Worm (Caenorhabditis elegans): Measurements from ENCODE around the gene tbc-9.
A peak's percentile ranks its signal among the peaks of the same experiment; 100 is the strongest.
"Not testable (repeated sequence)": the region's sequence is repeated elsewhere in the genome, so short reads cannot be mapped to it uniquely, and the experiment has no call there.

The tbc-9 gene

DNA sequence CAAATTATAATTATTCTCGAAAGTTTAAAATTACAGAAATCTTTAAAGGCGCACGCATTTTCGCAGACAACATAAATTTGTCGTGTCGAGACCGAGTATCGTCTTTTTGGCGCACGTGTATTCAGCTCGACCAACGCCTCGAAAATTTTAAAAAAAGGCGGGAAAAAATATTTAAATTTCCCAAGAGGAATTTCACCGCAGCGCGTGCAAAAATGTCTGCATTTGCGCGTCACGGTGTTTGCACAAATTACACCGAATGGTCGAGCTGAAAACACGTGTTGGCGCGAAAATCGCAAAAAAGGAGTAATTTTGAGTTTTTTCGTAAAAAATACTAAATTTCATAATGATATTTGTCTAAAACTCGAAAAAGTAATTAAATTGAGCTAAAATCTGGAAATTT is 51.9 kb downstream of the tbc-9 start:
- no peak for TF ChIP-seq fkh-8 (tag; optimal IDR thresholded peaks at IDR 0.05)
- TF ChIP-seq efl-1 (optimal IDR thresholded peaks at IDR 0.05) = peak in 1 of 2 experiments; percentile 77
- TF ChIP-seq efl-1 (GFP tag; optimal IDR thresholded peaks at IDR 0.05 in 1 of 2) = peak in 1 of 2 experiments; percentile 46
- no peak for TF ChIP-seq jun-1 (tag; optimal IDR thresholded peaks at IDR 0.05)
- TF ChIP-seq C04F5.9 (tag; optimal IDR thresholded peaks at IDR 0.05) = no peak
- TF ChIP-seq nhr-11 (tag; optimal IDR thresholded peaks at IDR 0.05) = no peak
- TF ChIP-seq mef-2 (tag; optimal IDR thresholded peaks at IDR 0.05) = no peak

DNA sequence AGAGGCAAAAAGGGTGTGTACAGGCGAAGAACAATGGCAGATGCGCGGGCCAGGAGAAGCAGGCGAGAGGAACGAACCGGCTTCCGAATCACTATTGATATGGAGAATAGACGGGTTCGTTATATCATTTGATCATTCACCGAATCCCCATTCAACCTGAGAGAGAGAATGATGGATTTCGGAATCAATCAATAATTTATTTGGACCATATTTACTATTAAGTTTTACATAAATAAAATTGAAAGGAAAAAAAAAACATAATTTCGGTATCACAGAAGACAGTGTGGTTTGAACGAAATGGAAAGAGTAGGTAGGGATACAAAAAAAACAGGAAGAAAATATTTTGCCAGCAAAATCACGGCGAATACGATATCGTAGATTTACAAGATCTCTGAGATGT is 57.4 kb downstream of the tbc-9 start, which contains the start of gene mam-3:
Gene mam-3, minus strand, starts transcription at position 101 of the 400 bp plus-strand sequence.
- TF ChIP-seq zip-4 (GFP tag; optimal IDR thresholded peaks at IDR 0.05) = no peak

DNA sequence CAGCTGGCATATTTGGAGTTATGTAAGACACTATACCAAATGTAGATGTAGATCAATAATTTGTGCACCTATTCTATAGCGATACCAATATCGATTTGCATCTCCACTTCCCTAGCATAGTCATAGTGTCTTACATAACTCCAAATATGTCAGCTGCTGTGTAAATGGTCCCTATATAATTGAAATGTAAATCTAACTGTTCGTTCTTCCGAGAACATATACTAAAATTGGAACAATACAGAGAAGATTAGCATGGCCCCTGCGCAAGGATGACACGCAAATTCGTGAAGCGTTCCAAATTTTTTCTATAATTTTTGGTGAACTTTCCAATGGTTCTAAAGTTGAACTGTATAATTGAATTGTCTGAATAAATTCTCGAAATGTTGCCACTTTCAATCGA is 59.1 kb downstream of the tbc-9 start:
- peak; percentile 30 for TF ChIP-seq nhr-85 (tag)

DNA sequence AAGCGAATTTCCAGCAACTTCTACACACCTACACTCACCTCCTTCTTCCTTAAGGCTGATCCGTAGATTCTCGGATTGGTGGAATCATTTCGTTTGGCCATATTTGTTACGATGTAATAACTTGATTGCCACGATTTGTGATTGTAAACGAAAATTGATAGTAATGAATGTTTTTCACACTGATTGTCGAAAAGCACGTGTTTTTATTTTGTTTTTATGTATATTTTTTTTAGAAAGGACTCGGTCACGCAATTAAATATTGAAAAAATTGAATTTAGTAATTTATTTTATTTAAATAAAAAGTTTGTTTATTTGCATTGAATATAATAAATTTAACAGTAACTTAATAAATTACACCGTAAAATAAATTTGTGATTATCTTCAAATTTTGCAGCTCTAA is 68.8 kb downstream of the tbc-9 start, which contains the start of gene K09B11.5:
Gene K09B11.5, minus strand, starts transcription at position 101 of the 400 bp plus-strand sequence.
- not testable (repeated sequence) for TF ChIP-seq unc-130 (tag; optimal IDR thresholded peaks at IDR 0.05); mef-2 (tag; optimal IDR thresholded peaks at IDR 0.05); unc-62 (GFP tag; optimal IDR thresholded peaks at IDR 0.05)

DNA sequence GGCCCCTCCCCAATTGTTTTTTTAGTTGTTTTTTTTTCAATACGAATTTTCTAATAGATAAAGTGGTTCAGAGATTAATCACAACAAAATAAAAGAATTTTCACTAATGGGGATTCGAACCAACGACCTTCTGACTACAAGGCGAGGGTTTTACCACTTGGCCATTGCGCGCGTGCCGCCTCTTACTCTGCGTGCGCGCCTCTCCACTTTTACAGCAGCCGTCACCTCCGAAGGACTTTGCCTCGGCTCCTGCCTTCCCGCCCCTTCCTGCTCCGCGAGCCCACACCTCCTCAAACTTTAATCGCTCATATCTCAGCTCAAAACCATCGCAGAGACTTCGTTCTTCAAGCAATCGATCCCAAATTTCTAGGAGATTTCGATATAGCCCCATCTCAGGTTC is 72.5 kb downstream of the tbc-9 start:
- TF ChIP-seq swsn-7 (tag; optimal IDR thresholded peaks at IDR 0.05) (peak; percentile 20), tbx-2 (tag; optimal IDR thresholded peaks at IDR 0.05) (peak; percentile 11), nhr-47 (tag; optimal IDR thresholded peaks at IDR 0.05) (peak; percentile 57), snpc-4 (tag; optimal IDR thresholded peaks at IDR 0.05) (peak; percentile 50), dsc-1 (tag; optimal IDR thresholded peaks at IDR 0.05) (peak; percentile 23), nhr-19 (GFP tag; conservative IDR thresholded peaks at IDR 0.05) (peak; percentile 66), efl-1 (optimal IDR thresholded peaks at IDR 0.05) (peak in 1 of 2 experiments; percentile 0), efl-1 (GFP tag; optimal IDR thresholded peaks at IDR 0.05 in 1 of 2) (peak in 1 of 2 experiments; percentile 65), grh-1 (GFP tag; IDR thresholded peaks at IDR 0.05) (0 out of 2 replicates have a peak, but pooled peaks have one; percentile 26), lin-13 (GFP tag; optimal IDR thresholded peaks at IDR 0.05) (peak; percentile 28), isw-1 (GFP tag; IDR thresholded peaks at IDR 0.05) (peak; percentile 42; the same call in 1 of the 2 replicates)

DNA sequence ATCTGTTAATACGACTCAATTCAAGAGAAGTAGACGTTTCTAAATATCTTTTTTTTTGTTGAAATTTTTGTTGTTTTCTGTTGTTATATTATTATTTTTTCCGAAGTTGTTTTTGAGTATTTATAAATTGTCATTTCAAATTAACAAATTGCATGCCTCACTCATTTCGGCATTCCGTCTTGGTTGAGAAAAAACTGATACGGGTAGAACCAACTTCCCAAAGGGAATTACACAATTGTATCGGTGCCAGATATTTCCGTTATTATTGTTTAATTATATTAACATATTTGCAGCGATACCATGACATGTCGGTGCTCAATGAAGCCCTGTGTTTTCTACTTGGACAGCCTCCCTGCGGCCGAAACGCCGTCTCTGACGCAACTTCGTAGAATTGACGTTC is 73.4 kb downstream of the tbc-9 start, which contains the start of gene K09B11.4:
Gene K09B11.4, plus strand, starts transcription at position 301 of the 400 bp plus-strand sequence.
- TF ChIP-seq ama-1 (optimal IDR thresholded peaks at IDR 0.05) (no peak), irx-1 (tag; optimal IDR thresholded peaks at IDR 0.05) (no peak), lin-14 (GFP tag; optimal IDR thresholded peaks at IDR 0.05) (no peak)
